Worm (Caenorhabditis elegans): Measurements from ENCODE around the gene cyd-1.
A peak's percentile ranks its signal among the peaks of the same experiment; 100 is the strongest.

cyd-1 gene

ce11 chrII:13004872-13005252, 24.5 kb downstream of the cyd-1 start:
- no peak for TF ChIP-seq crh-2 (tag; optimal IDR thresholded peaks at IDR 0.05)

ce11 chrII:13006283-13006682, 25.9 kb downstream of the cyd-1 start:
- TF ChIP-seq F13H6.1 (tag; optimal IDR thresholded peaks at IDR 0.05), result no peak
- TF ChIP-seq nhr-23 (tag; optimal IDR thresholded peaks at IDR 0.05), result no peak
- TF ChIP-seq ztf-4 (tag; optimal IDR thresholded peaks at IDR 0.05), result no peak
- no peak for TF ChIP-seq alr-1 (tag; optimal IDR thresholded peaks at IDR 0.05)
- TF ChIP-seq nhr-25 (tag; optimal IDR thresholded peaks at IDR 0.05), result peak; percentile 26
- TF ChIP-seq skn-1 (tag; optimal IDR thresholded peaks at IDR 0.05), result no peak
- TF ChIP-seq sma-9 (GFP tag; optimal IDR thresholded peaks at IDR 0.05), result peak; percentile 82
- no peak for TF ChIP-seq sma-9 (tag; optimal IDR thresholded peaks at IDR 0.05)
- TF ChIP-seq sem-4 (tag; optimal IDR thresholded peaks at IDR 0.05), result no peak
- peak; percentile 56 for TF ChIP-seq nhr-21 (tag; optimal IDR thresholded peaks at IDR 0.05)
- no peak for TF ChIP-seq nhr-129 (tag; optimal IDR thresholded peaks at IDR 0.05)
- no peak for TF ChIP-seq mab-5 (tag; optimal IDR thresholded peaks at IDR 0.05)
- no peak for TF ChIP-seq lin-39 (tag; optimal IDR thresholded peaks at IDR 0.05)
- peak in 1 of 2 experiments; percentile 36 for TF ChIP-seq lsy-2 (tag; optimal IDR thresholded peaks at IDR 0.05)
- peak; percentile 23 for TF ChIP-seq sma-3 (GFP tag; optimal IDR thresholded peaks at IDR 0.05)
- no peak for TF ChIP-seq ceh-16 (tag; optimal IDR thresholded peaks at IDR 0.05)
- no peak for TF ChIP-seq elt-3 (tag; optimal IDR thresholded peaks at IDR 0.05)
- TF ChIP-seq fos-1 (tag; optimal IDR thresholded peaks at IDR 0.05), result peak; percentile 17
- peak; percentile 27 for TF ChIP-seq blmp-1 (tag; optimal IDR thresholded peaks at IDR 0.05; ENCODE audit: insufficient read depth)
- TF ChIP-seq crh-2 (tag; optimal IDR thresholded peaks at IDR 0.05), result peak; percentile 74

ce11 chrII:13007717-13008461, 27.5 kb downstream of the cyd-1 start, which contains the start of gene oig-2:
oig-2 (minus strand) TSS chrII:13008164.
- TF ChIP-seq sma-9 (GFP tag; optimal IDR thresholded peaks at IDR 0.05), result peak; percentile 22
- no peak for TF ChIP-seq sma-9 (tag; optimal IDR thresholded peaks at IDR 0.05)
- TF ChIP-seq nhr-25 (tag; optimal IDR thresholded peaks at IDR 0.05), result no peak
- TF ChIP-seq sem-4 (tag; optimal IDR thresholded peaks at IDR 0.05), result no peak
- no peak for TF ChIP-seq crh-2 (tag; optimal IDR thresholded peaks at IDR 0.05)
- peak in 1 of 2 experiments; percentile 11 for TF ChIP-seq lsy-2 (tag; optimal IDR thresholded peaks at IDR 0.05)
- TF ChIP-seq lin-39 (tag; optimal IDR thresholded peaks at IDR 0.05), result no peak
- TF ChIP-seq egl-27 (tag; optimal IDR thresholded peaks at IDR 0.05), result no peak
- TF ChIP-seq blmp-1 (tag; optimal IDR thresholded peaks at IDR 0.05; ENCODE audit: insufficient read depth), result peak; percentile 25
- no peak for TF ChIP-seq nhr-10 (tag; optimal IDR thresholded peaks at IDR 0.05)
- TF ChIP-seq ZK546.5 (tag; optimal IDR thresholded peaks at IDR 0.05), result no peak

- TF ChIP-seq elt-3 (tag; optimal IDR thresholded peaks at IDR 0.05) (no peak), ztf-11 (tag; optimal IDR thresholded peaks at IDR 0.05) (no peak), ztf-4 (tag; optimal IDR thresholded peaks at IDR 0.05) (no peak), sma-9 (GFP tag; optimal IDR thresholded peaks at IDR 0.05) (no peak), sma-9 (tag; optimal IDR thresholded peaks at IDR 0.05) (no peak), nhr-11 (tag; optimal IDR thresholded peaks at IDR 0.05) (no peak), ama-1 (optimal IDR thresholded peaks at IDR 0.05) (no peak), nhr-129 (tag; optimal IDR thresholded peaks at IDR 0.05) (no peak), lin-11 (tag; optimal IDR thresholded peaks at IDR 0.05) (no peak), crh-2 (tag; optimal IDR thresholded peaks at IDR 0.05) (no peak), blmp-1 (tag; optimal IDR thresholded peaks at IDR 0.05; ENCODE audit: insufficient read depth) (no peak)
Observed at ce11 chrII:13012684-13013083, 32.3 kb downstream of the cyd-1 start.

- TF ChIP-seq crh-2 (tag; optimal IDR thresholded peaks at IDR 0.05) (peak; percentile 10), nhr-11 (tag; optimal IDR thresholded peaks at IDR 0.05) (no peak), ceh-82 (tag; optimal IDR thresholded peaks at IDR 0.05) (no peak), unc-55 (GFP tag; optimal IDR thresholded peaks at IDR 0.05) (peak; percentile 27), nhr-129 (tag; optimal IDR thresholded peaks at IDR 0.05) (peak; percentile 21), ztf-4 (tag; optimal IDR thresholded peaks at IDR 0.05) (no peak), lin-13 (GFP tag; optimal IDR thresholded peaks at IDR 0.05) (peak; percentile 7), C34F6.9 (tag; optimal IDR thresholded peaks at IDR 0.05) (peak; percentile 10)
Observed at ce11 chrII:13013966-13014365, 33.6 kb downstream of the cyd-1 start, which contains the start of gene F18A11.5. F18A11.5 (minus strand) TSS chrII:13014286.
